Fruit fly (Drosophila melanogaster): ENCODE results near the gene CG3982.

Gene CG3982

DNA sequence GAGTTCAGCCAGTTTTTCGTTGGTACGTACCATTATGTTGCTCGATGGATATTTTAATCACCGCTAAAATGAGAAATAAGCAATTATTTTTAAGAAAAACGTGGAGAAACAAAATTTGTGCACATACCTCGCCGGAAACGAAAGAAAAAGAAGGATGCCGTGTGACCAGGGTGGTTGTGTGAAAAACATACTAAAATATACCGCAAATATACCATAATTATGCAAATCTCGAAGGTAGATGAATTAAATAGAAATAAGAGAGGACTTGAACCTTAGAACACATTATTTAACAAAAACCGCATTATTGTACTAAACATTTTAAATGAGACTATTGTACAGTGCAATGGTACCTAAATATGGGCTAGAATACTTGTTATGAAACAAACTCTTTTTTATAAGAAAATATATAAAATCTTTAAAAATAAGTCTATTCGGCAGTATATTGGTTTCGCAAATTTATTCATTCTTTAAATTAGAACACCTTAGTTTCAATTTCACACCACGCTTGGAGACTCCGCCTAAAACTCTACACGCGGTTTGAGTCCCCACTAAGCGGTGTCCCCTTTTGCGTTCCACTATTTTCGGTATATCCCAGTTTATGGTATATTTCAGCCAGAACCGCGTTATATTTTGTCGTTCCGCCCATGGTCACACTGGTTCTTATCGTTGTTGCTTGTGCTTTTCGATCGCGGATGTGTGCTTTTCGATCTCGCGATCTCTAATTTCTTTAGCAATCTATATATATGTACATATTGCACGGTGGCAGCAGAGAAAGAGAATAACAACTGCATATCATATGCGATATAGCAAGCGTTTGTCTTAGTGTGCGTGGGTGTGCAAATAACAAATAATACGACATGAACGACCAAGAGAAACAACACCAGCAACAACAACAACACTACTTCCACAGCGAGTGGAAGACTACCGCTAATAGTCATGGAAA lies 12.7 kb upstream of the CG3982 start, which contains the start of the genes RpS17 and MTF-1 (continued):
- peak; percentile 33; the same call in 1 of the 2 replicates for TF ChIP-seq Ptx1 (GFP tag; IDR thresholded peaks at IDR 0.05)
- peak; percentile 73 for TF ChIP-seq CG6765 (GFP tag; optimal IDR thresholded peaks at IDR 0.05)
- TF ChIP-seq dm (GFP tag; optimal IDR thresholded peaks at IDR 0.05): peak; percentile 66
- TF ChIP-seq CG11504 (tag; optimal IDR thresholded peaks at IDR 0.05): peak; percentile 34
- no peak for TF ChIP-seq dan (GFP tag; IDR thresholded peaks at IDR 0.05)
- TF ChIP-seq NFAT (GFP tag; IDR thresholded peaks at IDR 0.05): peak; percentile 57; the same call in 1 of the 2 replicates
- TF ChIP-seq CG14441 (GFP tag; IDR thresholded peaks at IDR 0.05): peak; percentile 21; the same call in 1 of the 2 replicates
- 0 out of 2 replicates have a peak, but pooled peaks have one; percentile 16 for TF ChIP-seq sim (GFP tag; IDR thresholded peaks at IDR 0.05)
- no peak for TF ChIP-seq hth (optimal IDR thresholded peaks at IDR 0.05)
- no peak for TF ChIP-seq sc (optimal IDR thresholded peaks at IDR 0.05)
- peak; percentile 23 for TF ChIP-seq sc (GFP tag; optimal IDR thresholded peaks at IDR 0.05)
- peak; percentile 26 for TF ChIP-seq tap (tag; optimal IDR thresholded peaks at IDR 0.05)
- peak; percentile 39; the same call in 1 of the 2 replicates for TF ChIP-seq CG10321 (GFP tag; IDR thresholded peaks at IDR 0.05)
- peak; percentile 61 for TF ChIP-seq Fer1 (GFP tag; optimal IDR thresholded peaks at IDR 0.05)
- TF ChIP-seq Dip3 (GFP tag; optimal IDR thresholded peaks at IDR 0.05): peak; percentile 17
- TF ChIP-seq CG12219 (GFP tag; optimal IDR thresholded peaks at IDR 0.05): peak; percentile 45
- TF ChIP-seq CG18599 (GFP tag; optimal IDR thresholded peaks at IDR 0.05): peak; percentile 44
- TF ChIP-seq MTF-1 (GFP tag; optimal IDR thresholded peaks at IDR 0.05; ENCODE audit: borderline replicate concordance): peak; percentile 93
- peak; percentile 87 for TF ChIP-seq CG4360 (GFP tag; IDR thresholded peaks at IDR 0.05)
- peak; percentile 42; the same call in 2 of the 3 replicates for TF ChIP-seq CG14050 (GFP tag; IDR thresholded peaks at IDR 0.05)
- TF ChIP-seq CG13894 (tag; optimal IDR thresholded peaks at IDR 0.05): peak; percentile 28
- TF ChIP-seq tgo (GFP tag; IDR thresholded peaks at IDR 0.05): peak; percentile 51
- TF ChIP-seq dpn (GFP tag; optimal IDR thresholded peaks at IDR 0.05): peak in 1 of 2 experiments; percentile 11
- no peak for TF ChIP-seq CG18764 (GFP tag; optimal IDR thresholded peaks at IDR 0.05)
- peak; percentile 43 for TF ChIP-seq CHES-1-like (GFP tag; optimal IDR thresholded peaks at IDR 0.05)
- peak; percentile 90 for TF ChIP-seq pita (GFP tag; optimal IDR thresholded peaks at IDR 0.05)
- TF ChIP-seq CG31365 (tag; optimal IDR thresholded peaks at IDR 0.05): peak; percentile 25
- TF ChIP-seq wdn (GFP tag; IDR thresholded peaks at IDR 0.05): 0 out of 2 replicates have a peak, but pooled peaks have one; percentile 11
- TF ChIP-seq Mrtf (GFP tag; IDR thresholded peaks at IDR 0.05): no peak
- TF ChIP-seq Atf6 (GFP tag; IDR thresholded peaks at IDR 0.05): no peak
- peak; percentile 61 for TF ChIP-seq CG13775 (GFP tag; optimal IDR thresholded peaks at IDR 0.05)
- TF ChIP-seq CG12769 (tag; optimal IDR thresholded peaks at IDR 0.05): peak; percentile 55
- peak; percentile 40 for TF ChIP-seq ac (GFP tag; optimal IDR thresholded peaks at IDR 0.05)
- TF ChIP-seq org-1 (GFP tag; optimal IDR thresholded peaks at IDR 0.05): peak; percentile 17
- peak; percentile 53 for TF ChIP-seq slou (GFP tag; optimal IDR thresholded peaks at IDR 0.05)
- TF ChIP-seq gcm (GFP tag; optimal IDR thresholded peaks at IDR 0.05): peak; percentile 46
- TF ChIP-seq MESR4 (GFP tag; optimal IDR thresholded peaks at IDR 0.05): peak; percentile 96
- TF ChIP-seq lilli (GFP tag; optimal IDR thresholded peaks at IDR 0.05): no peak
- peak; percentile 38; the same call in 1 of the 2 replicates for TF ChIP-seq Awh (GFP tag; IDR thresholded peaks at IDR 0.05)
- no peak for TF ChIP-seq cad (GFP tag; optimal IDR thresholded peaks at IDR 0.05)
- TF ChIP-seq CG17385 (GFP tag; optimal IDR thresholded peaks at IDR 0.05): peak; percentile 71
- peak; percentile 78 for TF ChIP-seq CG17912 (GFP tag; optimal IDR thresholded peaks at IDR 0.05)
- peak; percentile 50 for TF ChIP-seq CG18262 (tag; optimal IDR thresholded peaks at IDR 0.05)
- peak; percentile 34; the same call in 1 of the 2 replicates for TF ChIP-seq CG3847 (GFP tag; IDR thresholded peaks at IDR 0.05)
- TF ChIP-seq CG17361 (GFP tag; IDR thresholded peaks at IDR 0.05): peak; percentile 64; the same call in 2 of the 3 replicates
- peak; percentile 60 for TF ChIP-seq CG4617 (GFP tag; optimal IDR thresholded peaks at IDR 0.05; ENCODE audit: borderline replicate concordance)
- peak; percentile 68 for TF ChIP-seq HHEX (GFP tag; optimal IDR thresholded peaks at IDR 0.05)
- peak; percentile 24 for TF ChIP-seq CG13123 (GFP tag; optimal IDR thresholded peaks at IDR 0.05)

Measured in whole organism, embryonic.